Fruit fly (Drosophila melanogaster) whole organism, wandering third instar larva: ENCODE results near the gene CAH8.

Experiments used
- GATAd ChIP-seq: sonication (Bioruptor generic); optimal IDR thresholded peaks from 2 replicates; lab custom pipeline; 2016; ENCODE audit warnings: missing biosample characterization, missing genetic modification characterization
- Myc ChIP-seq: fragments of >200 bp; optimal IDR thresholded peaks from 2 replicates; lab custom pipeline; 2017
- OdsH ChIP-seq: fragments of 200-800 bp; sonication (Bioruptor generic); optimal IDR thresholded peaks from 2 replicates; lab custom pipeline; 2016; ENCODE audit warnings: missing biosample characterization, mild to moderate bottlenecking, missing genetic modification characterization
- Rel ChIP-seq, 2 experiments: fragments of 200-800 bp; sonication (Bioruptor generic) in 1 of 2; optimal IDR thresholded peaks; 2 replicates in 1 of 2; 3 replicates in 1 of 2; lab custom pipeline; 2016 to 2019; ENCODE audit warnings: mild to moderate bottlenecking in 2 of 2, missing biosample characterization in 2 of 2, missing genetic modification characterization in 2 of 2, moderate library complexity in 1 of 2
- Sp1 ChIP-seq: fragments of 200-800 bp; sonication (Bioruptor generic); optimal IDR thresholded peaks from 3 replicates; lab custom pipeline; 2019; ENCODE audit warnings: missing biosample characterization, mild to moderate bottlenecking, missing genetic modification characterization, moderate library complexity
- brk ChIP-seq: fragments of 200-800 bp; sonication (Bioruptor generic); optimal IDR thresholded peaks from 2 replicates; lab custom pipeline; 2016; ENCODE audit warnings: missing biosample characterization, mild to moderate bottlenecking, missing genetic modification characterization
- dl ChIP-seq, 2 experiments: fragments of 175-275, 200-275 bp in 1 of 2; fragments of 200-275 bp in 1 of 2; sonication (Bioruptor generic); optimal IDR thresholded peaks; lab custom pipeline; 2018; ENCODE audit warnings: mild to moderate bottlenecking in 2 of 2, missing biosample characterization in 2 of 2, missing genetic modification characterization in 2 of 2, moderate library complexity in 2 of 2; ENCODE audit not compliant: partially characterized antibody in 2 of 2, insufficient read depth in 1 of 2
- dsf ChIP-seq: sonication (Bioruptor generic); optimal IDR thresholded peaks from 2 replicates; lab custom pipeline; 2016; ENCODE audit warnings: missing biosample characterization, missing genetic modification characterization, borderline replicate concordance
- ey ChIP-seq: fragments of 200-800 bp; sonication (Bioruptor generic); optimal IDR thresholded peaks from 2 replicates; lab custom pipeline; 2016; ENCODE audit warnings: missing biosample characterization, missing genetic modification characterization
- foxo ChIP-seq, 2 experiments: fragments of 200-800 bp; sonication (Bioruptor generic); optimal IDR thresholded peaks; 2 replicates in 1 of 2; 3 replicates in 1 of 2; lab custom pipeline; 2016 to 2017; ENCODE audit warnings: missing biosample characterization in 2 of 2, missing genetic modification characterization in 2 of 2
- h ChIP-seq: fragments of 200-800 bp; sonication (Bioruptor generic); optimal IDR thresholded peaks from 3 replicates; lab custom pipeline; 2016; ENCODE audit warnings: missing biosample characterization, mild to moderate bottlenecking, missing genetic modification characterization
- rgr ChIP-seq: fragments of 200-800 bp; sonication (Bioruptor generic); optimal IDR thresholded peaks from 3 replicates; lab custom pipeline; 2016; ENCODE audit warnings: missing biosample characterization, mild to moderate bottlenecking, missing genetic modification characterization

DNA sequence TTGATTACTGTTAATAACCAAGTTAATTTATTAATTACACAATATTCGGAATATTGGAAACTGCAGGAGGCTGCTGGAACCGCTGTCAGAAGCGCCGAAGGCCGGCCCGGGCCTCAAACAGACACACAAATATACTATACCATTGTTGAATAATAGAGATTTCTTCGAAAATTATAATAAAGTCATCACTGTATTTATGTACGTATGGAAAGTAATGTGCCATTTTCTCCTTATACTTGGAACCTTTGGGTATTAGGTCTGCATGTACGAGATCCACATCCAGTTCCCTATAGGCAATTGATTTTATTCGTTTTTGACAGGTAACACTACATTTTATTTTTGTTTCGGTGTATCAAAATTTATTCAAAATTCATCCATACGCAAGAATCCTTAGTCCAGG, 17.0 kb downstream of the CAH8 start, which contains the start of gene CG7069:
- no peak for TF ChIP-seq brk (GFP tag; lab: Kevin White, UChicago)
- no peak for TF ChIP-seq h (GFP tag; lab: Kevin White, UChicago)
- no peak for TF ChIP-seq foxo (GFP tag; optimal IDR thresholded peaks at IDR 0.05; lab: Kevin White, UChicago)
- no peak for TF ChIP-seq dl (GFP tag; optimal IDR thresholded peaks at IDR 0.05; lab: Kevin White, UChicago; ENCODE audit: insufficient read depth in 1 of 2, partially characterized antibody in 2 of 2)
- no peak for TF ChIP-seq ey
- no peak for TF ChIP-seq Rel (GFP tag; optimal IDR thresholded peaks at IDR 0.05; lab: Kevin White, UChicago)
- no peak for TF ChIP-seq Rel (tag; optimal IDR thresholded peaks at IDR 0.05; lab: Kevin White, UChicago)
- no peak for TF ChIP-seq GATAd (GFP tag; lab: Kevin White, UChicago)
- no peak for TF ChIP-seq rgr (GFP tag; lab: Kevin White, UChicago)
- no peak for TF ChIP-seq Myc (lab: Kevin White, UChicago)
- no peak for TF ChIP-seq dsf (GFP tag; lab: Kevin White, UChicago)
- TF ChIP-seq Sp1 = no peak
- TF ChIP-seq OdsH (GFP tag; lab: Kevin White, UChicago) = no peak
